Fruit fly (Drosophila melanogaster) whole organism, embryonic: Measurements from ENCODE around the gene mRRF2.
A peak's percentile ranks its signal among the peaks of the same experiment; 100 is the strongest.

Source experiments
- CG10543 ChIP-seq: fragments of 200-800 bp; sonication (Bioruptor generic); optimal IDR thresholded peaks from 3 replicates; lab custom pipeline; 2017; ENCODE audit warnings: missing biosample characterization, mild to moderate bottlenecking, missing genetic modification characterization, moderate library complexity
- CG12071 ChIP-seq: fragments of 200-800 bp; sonication (Bioruptor generic); optimal IDR thresholded peaks from 3 replicates; lab custom pipeline; 2018; ENCODE audit warnings: missing biosample characterization, mild to moderate bottlenecking, missing genetic modification characterization
- CG12219 ChIP-seq: fragments of 200-800 bp; sonication (Bioruptor generic); optimal IDR thresholded peaks from 3 replicates; lab custom pipeline; 2018; ENCODE audit warnings: missing biosample characterization, mild to moderate bottlenecking, missing genetic modification characterization
- CG12236 ChIP-seq: fragments of 200-800 bp; sonication (Bioruptor generic); optimal IDR thresholded peaks from 2 replicates; lab custom pipeline; 2016; ENCODE audit warnings: missing biosample characterization, missing genetic modification characterization
- CG13424 ChIP-seq: fragments of 200-800 bp; sonication (Bioruptor generic); optimal IDR thresholded peaks from 2 replicates; lab custom pipeline; 2019; ENCODE audit warnings: missing biosample characterization, mild to moderate bottlenecking, missing genetic modification characterization, moderate library complexity
- CG14014 ChIP-seq: fragments of 200-800 bp; sonication (Bioruptor generic); IDR thresholded peaks from 2 replicates; pipeline ENCODE4 v1.3.6; 2022; ENCODE audit warnings: missing biosample characterization, missing genetic modification characterization
- CG15696 ChIP-seq: fragments of 200-800 bp; sonication (Bioruptor generic); optimal IDR thresholded peaks from 2 replicates; lab custom pipeline; 2019; ENCODE audit warnings: missing biosample characterization, mild to moderate bottlenecking, missing genetic modification characterization, moderate library complexity
- CG16813 ChIP-seq: fragments of 200-800 bp; sonication (Bioruptor generic); IDR thresholded peaks from 3 replicates; pipeline ENCODE4 v1.3.6; 2022; ENCODE audit warnings: missing biosample characterization, missing genetic modification characterization; ENCODE audit not compliant: partially characterized antibody
- CG17829 ChIP-seq: fragments of 200-800 bp; optimal IDR thresholded peaks from 2 replicates; lab custom pipeline; 2019; ENCODE audit warnings: missing biosample characterization, mild to moderate bottlenecking, missing genetic modification characterization, moderate library complexity
- CG18619 ChIP-seq: fragments of 200-800 bp; sonication (Bioruptor generic); optimal IDR thresholded peaks from 3 replicates; lab custom pipeline; 2017; ENCODE audit warnings: missing biosample characterization, mild to moderate bottlenecking, missing genetic modification characterization
- CG18764 ChIP-seq: fragments of 200-800 bp; sonication (Bioruptor generic); optimal IDR thresholded peaks from 3 replicates; lab custom pipeline; 2016; ENCODE audit warnings: missing biosample characterization, missing genetic modification characterization
- CG2120 ChIP-seq: fragments of 200-800 bp; sonication (Bioruptor generic); optimal IDR thresholded peaks from 3 replicates; lab custom pipeline; 2016; ENCODE audit warnings: missing biosample characterization, missing genetic modification characterization
- CG2712 ChIP-seq: fragments of 200-800 bp; optimal IDR thresholded peaks from 3 replicates; lab custom pipeline; 2019; ENCODE audit warnings: missing biosample characterization, mild to moderate bottlenecking, missing genetic modification characterization, moderate library complexity
- CG31441 ChIP-seq: fragments of 200-800 bp; sonication (Bioruptor generic); IDR thresholded peaks from 2 replicates; pipeline ENCODE4 v1.3.6; 2022; ENCODE audit warnings: missing biosample characterization, missing genetic modification characterization
- CG3163 ChIP-seq: fragments of 200-800 bp; sonication (Bioruptor generic); optimal IDR thresholded peaks from 3 replicates; lab custom pipeline; 2016; ENCODE audit warnings: missing biosample characterization, missing genetic modification characterization
- CG4707 ChIP-seq: fragments of 200-800 bp; sonication (Bioruptor generic); optimal IDR thresholded peaks from 2 replicates; lab custom pipeline; 2018; ENCODE audit warnings: missing biosample characterization, mild to moderate bottlenecking, missing genetic modification characterization, moderate library complexity
- CG6813 ChIP-seq: fragments of 200-800 bp; sonication (Bioruptor generic); optimal IDR thresholded peaks from 2 replicates; lab custom pipeline; 2017; ENCODE audit warnings: missing biosample characterization, missing genetic modification characterization, mild to moderate bottlenecking, moderate library complexity, missing genetic modification reagents
- CG9876 ChIP-seq: fragments of 200-800 bp; sonication (Bioruptor generic); optimal IDR thresholded peaks from 2 replicates; lab custom pipeline; 2016; ENCODE audit warnings: missing biosample characterization, missing genetic modification characterization
- D19B ChIP-seq: fragments of 200-800 bp; sonication (Bioruptor generic); optimal IDR thresholded peaks from 2 replicates; lab custom pipeline; 2017; ENCODE audit warnings: missing biosample characterization, mild to moderate bottlenecking, missing genetic modification characterization
- E2f2 ChIP-seq: fragments of 200-800 bp; sonication (Bioruptor generic); IDR thresholded peaks from 2 replicates; pipeline ENCODE4 v1.3.6; 2022; ENCODE audit warnings: missing biosample characterization, missing genetic modification characterization
- Hr51 ChIP-seq, 2 experiments: fragments of 200-800 bp; sonication (Bioruptor generic); optimal IDR thresholded peaks; 2 replicates in 1 of 2; 3 replicates in 1 of 2; lab custom pipeline; 2016 to 2018; ENCODE audit warnings: missing biosample characterization in 2 of 2, missing genetic modification characterization in 2 of 2, mild to moderate bottlenecking in 1 of 2, moderate library complexity in 1 of 2
- Hr78 ChIP-seq, 2 experiments: fragments of 200-800 bp in 1 of 2; fragments of >200 bp in 1 of 2; sonication (Bioruptor generic) in 1 of 2; optimal IDR thresholded peaks; 2 replicates each; lab custom pipeline; 2017 to 2019; ENCODE audit warnings: missing biosample characterization in 2 of 2, missing genetic modification characterization in 2 of 2, mild to moderate bottlenecking in 1 of 2, moderate library complexity in 1 of 2
- Lim3 ChIP-seq: fragments of 200-800 bp; sonication (Bioruptor generic); IDR thresholded peaks from 2 replicates; pipeline ENCODE4 v1.3.6; 2022; ENCODE audit warnings: missing biosample characterization, missing genetic modification characterization
- MBD-R2 ChIP-seq: fragments of 200-800 bp; sonication (Bioruptor generic); IDR thresholded peaks from 2 replicates; pipeline ENCODE4 v1.3.6; 2022; ENCODE audit warnings: missing biosample characterization, missing genetic modification characterization
- Meics ChIP-seq: fragments of 200-800 bp; sonication (Bioruptor generic); optimal IDR thresholded peaks from 2 replicates; lab custom pipeline; 2017; ENCODE audit warnings: missing biosample characterization, mild to moderate bottlenecking, missing genetic modification characterization
- Ptx1 ChIP-seq: fragments of 200-800 bp; sonication (Bioruptor generic); IDR thresholded peaks from 2 replicates; pipeline ENCODE4 v1.3.6; 2022; ENCODE audit warnings: missing biosample characterization, missing genetic modification characterization
- Side ChIP-seq: fragments of 200-800 bp; sonication (Bioruptor generic); optimal IDR thresholded peaks from 2 replicates; lab custom pipeline; 2016; ENCODE audit warnings: missing biosample characterization, missing genetic modification characterization
- Six4 ChIP-seq: fragments of 200-800 bp; sonication (Bioruptor generic); optimal IDR thresholded peaks from 2 replicates; lab custom pipeline; 2016; ENCODE audit warnings: missing biosample characterization, missing genetic modification characterization
- Sox100B ChIP-seq: fragments of 200-800 bp; sonication (Bioruptor generic); optimal IDR thresholded peaks from 3 replicates; lab custom pipeline; 2018; ENCODE audit warnings: missing biosample characterization, mild to moderate bottlenecking, missing genetic modification characterization
- Tbp ChIP-seq: fragments of >200 bp; optimal IDR thresholded peaks from 2 replicates; lab custom pipeline; 2018; ENCODE audit warnings: missing biosample characterization, missing genetic modification characterization
- ase ChIP-seq: fragments of 200-800 bp; sonication (Bioruptor generic); IDR thresholded peaks from 3 replicates; pipeline ENCODE4 v1.3.6; 2022; ENCODE audit warnings: missing biosample characterization, missing genetic modification characterization
- cad ChIP-seq: fragments of >200 bp; optimal IDR thresholded peaks from 2 replicates; lab custom pipeline; 2017; ENCODE audit warnings: missing biosample characterization, missing genetic modification characterization
- caup ChIP-seq: fragments of 200-800 bp; sonication (Bioruptor generic); optimal IDR thresholded peaks from 3 replicates; lab custom pipeline; 2017; ENCODE audit warnings: missing biosample characterization, mild to moderate bottlenecking, missing genetic modification characterization, moderate library complexity; ENCODE audit not compliant: severe bottlenecking
- cg ChIP-seq: fragments of 200-800 bp; sonication (Bioruptor generic); optimal IDR thresholded peaks from 3 replicates; lab custom pipeline; 2019; ENCODE audit warnings: missing biosample characterization, mild to moderate bottlenecking, missing genetic modification characterization, moderate library complexity
- chinmo ChIP-seq: fragments of 200-800 bp; sonication (Bioruptor generic); IDR thresholded peaks from 4 replicates; pipeline ENCODE4 v1.3.6; 2022; ENCODE audit warnings: missing biosample characterization, missing genetic modification characterization; ENCODE audit not compliant: partially characterized antibody
- corto ChIP-seq: fragments of 200-800 bp; sonication (Bioruptor generic); optimal IDR thresholded peaks from 2 replicates; lab custom pipeline; 2016; ENCODE audit warnings: missing biosample characterization, mild to moderate bottlenecking, missing genetic modification characterization, moderate library complexity
- da ChIP-seq: fragments of 200-800 bp; sonication (Bioruptor generic); optimal IDR thresholded peaks from 2 replicates; lab custom pipeline; 2016; ENCODE audit warnings: missing biosample characterization, missing genetic modification characterization
- eyg ChIP-seq: fragments of 200-800 bp; sonication (Bioruptor generic); optimal IDR thresholded peaks from 3 replicates; lab custom pipeline; 2016; ENCODE audit warnings: missing biosample characterization, missing genetic modification characterization
- fd64A ChIP-seq: fragments of 200-800 bp; sonication (Bioruptor generic); optimal IDR thresholded peaks from 3 replicates; lab custom pipeline; 2018; ENCODE audit warnings: missing biosample characterization, mild to moderate bottlenecking, missing genetic modification characterization
- ham ChIP-seq: fragments of 200-800 bp; sonication (Bioruptor generic); IDR thresholded peaks from 2 replicates; pipeline ENCODE4 v1.3.6; 2022; ENCODE audit warnings: missing biosample characterization, missing genetic modification characterization
- knrl ChIP-seq: fragments of 200-800 bp; sonication (Bioruptor generic); IDR thresholded peaks from 3 replicates; pipeline ENCODE4 v1.3.6; 2022; ENCODE audit warnings: missing biosample characterization, missing genetic modification characterization; ENCODE audit not compliant: partially characterized antibody
- nmo ChIP-seq: fragments of 200-800 bp; sonication (Bioruptor generic); optimal IDR thresholded peaks from 2 replicates; lab custom pipeline; 2018; ENCODE audit warnings: missing biosample characterization, mild to moderate bottlenecking, missing genetic modification characterization, moderate library complexity
- peb ChIP-seq: fragments of 200-800 bp; sonication (Bioruptor generic); IDR thresholded peaks from 2 replicates; pipeline ENCODE4 v1.3.6; 2022; ENCODE audit warnings: missing biosample characterization, missing genetic modification characterization
- shn ChIP-seq: fragments of 200-800 bp; sonication (Bioruptor generic); optimal IDR thresholded peaks from 3 replicates; lab custom pipeline; 2016; ENCODE audit warnings: missing biosample characterization, missing genetic modification characterization
- sna ChIP-seq: fragments of 200-800 bp; sonication (Bioruptor generic); IDR thresholded peaks from 2 replicates; pipeline ENCODE4 v1.3.6; 2022; ENCODE audit warnings: missing biosample characterization, missing genetic modification characterization; ENCODE audit not compliant: partially characterized antibody
- so ChIP-seq: fragments of 200-800 bp; sonication (Bioruptor generic); IDR thresholded peaks from 3 replicates; pipeline ENCODE4 v1.3.6; 2022; ENCODE audit warnings: missing biosample characterization, missing genetic modification characterization
- sr ChIP-seq: fragments of 200-800 bp; sonication (Bioruptor generic); IDR thresholded peaks from 3 replicates; pipeline ENCODE4 v1.3.6; 2022; ENCODE audit warnings: missing biosample characterization, missing genetic modification characterization
- stc ChIP-seq: fragments of 200-800 bp; sonication (Bioruptor generic); IDR thresholded peaks from 2 replicates; pipeline ENCODE4 v1.3.6; 2022; ENCODE audit warnings: missing biosample characterization, missing genetic modification characterization
- unc-4 ChIP-seq: fragments of 200-800 bp; sonication (Bioruptor generic); IDR thresholded peaks from 2 replicates; pipeline ENCODE4 v1.3.6; 2022; ENCODE audit warnings: missing biosample characterization, missing genetic modification characterization; ENCODE audit not compliant: partially characterized antibody
- zfh1 ChIP-seq: fragments of 200-800 bp; sonication (Bioruptor generic); IDR thresholded peaks from 3 replicates; pipeline ENCODE4 v1.3.6; 2022; ENCODE audit warnings: missing biosample characterization, missing genetic modification characterization

mRRF2 gene

dm6 chr3R:22596450-22596849 lies 17.0 kb upstream of the mRRF2 start:
- TF ChIP-seq so (GFP tag; lab: Robert Waterston, UW) (peak; percentile 66; the same call in 2 of the 3 replicates), eyg (no peak), Tbp (no peak), CG12071 (GFP tag; lab: Kevin White, UChicago) (peak; percentile 65), zfh1 (GFP tag; lab: Robert Waterston, UW) (peak; percentile 52; the same call in 1 of the 3 replicates), CG15696 (tag; lab: Kevin White, UChicago) (peak; percentile 45), E2f2 (GFP tag; lab: Robert Waterston, UW) (peak; percentile 33; the same call in 1 of the 2 replicates), CG18619 (GFP tag; lab: Kevin White, UChicago) (peak; percentile 29), D19B (GFP tag; lab: Kevin White, UChicago) (no peak), peb (GFP tag; lab: Robert Waterston, UW) (peak; percentile 43; the same call in 1 of the 2 replicates), CG10543 (GFP tag; lab: Kevin White, UChicago) (peak; percentile 34), fd64A (GFP tag; lab: Kevin White, UChicago) (peak; percentile 70), CG14014 (GFP tag; lab: Robert Waterston, UW) (peak; percentile 84), nmo (no peak), ham (GFP tag; lab: Robert Waterston, UW) (no peak), CG12236 (GFP tag; lab: Kevin White, UChicago) (peak; percentile 53), stc (peak; percentile 26; the same call in 1 of the 2 replicates), MBD-R2 (GFP tag; lab: Robert Waterston, UW) (no peak), CG16813 (GFP tag; lab: Robert Waterston, UW) (no peak), CG18764 (GFP tag; lab: Kevin White, UChicago) (peak; percentile 43), sna (GFP tag; lab: Robert Waterston, UW) (0 out of 2 replicates have a peak, but pooled peaks have one; percentile 35), CG13424 (peak; percentile 7), CG2712 (peak; percentile 7), da (GFP tag; lab: Kevin White, UChicago) (no peak), Side (GFP tag; lab: Kevin White, UChicago) (peak; percentile 32), Lim3 (GFP tag; lab: Robert Waterston, UW) (no peak), corto (GFP tag; lab: Kevin White, UChicago) (no peak), caup (GFP tag; lab: Kevin White, UChicago) (peak; percentile 62), CG2120 (GFP tag; lab: Kevin White, UChicago) (no peak), Six4 (GFP tag; lab: Kevin White, UChicago) (no peak), Sox100B (GFP tag; lab: Kevin White, UChicago) (no peak), knrl (GFP tag; lab: Robert Waterston, UW) (no peak), Hr78 (GFP tag; optimal IDR thresholded peaks at IDR 0.05; lab: Kevin White, UChicago) (no peak), shn (no peak), Ptx1 (GFP tag; lab: Robert Waterston, UW) (no peak; the same call in 1 of the 2 replicates), cg (peak; percentile 56), Hr51 (GFP tag; optimal IDR thresholded peaks at IDR 0.05; lab: Kevin White, UChicago) (no peak), CG17829 (no peak), cad (GFP tag; lab: Kevin White, UChicago) (no peak), sr (GFP tag; lab: Robert Waterston, UW) (peak; percentile 54; the same call in 1 of the 3 replicates), CG31441 (GFP tag; lab: Robert Waterston, UW) (0 out of 2 replicates have a peak, but pooled peaks have one; percentile 12), CG3163 (GFP tag; lab: Kevin White, UChicago) (no peak), unc-4 (no peak), CG4707 (GFP tag; lab: Kevin White, UChicago) (peak; percentile 40), CG9876 (no peak), CG6813 (GFP tag; lab: Kevin White, UChicago) (peak; percentile 62), CG12219 (GFP tag; lab: Kevin White, UChicago) (peak; percentile 39), chinmo (GFP tag; lab: Robert Waterston, UW) (0 out of 4 replicates have a peak, but pooled peaks have one; percentile 37), Meics (peak; percentile 50), ase (GFP tag; lab: Robert Waterston, UW) (peak; percentile 54; the same call in 1 of the 3 replicates)
